Fruit fly (Drosophila melanogaster) whole organism, adult: Measurements from ENCODE around the gene CG13643.

Experiments
- CG12768 ChIP-seq: fragments of 200-800 bp; sonication (Bioruptor generic); optimal IDR thresholded peaks from 2 replicates; lab custom pipeline; 2017; ENCODE audit warnings: missing biosample characterization, missing genetic modification characterization, mild to moderate bottlenecking, moderate library complexity, missing genetic modification reagents
- CG1620 ChIP-seq: fragments of 200-800 bp; sonication (Bioruptor generic); optimal IDR thresholded peaks from 2 replicates; lab custom pipeline; 2016; ENCODE audit warnings: missing biosample characterization, missing genetic modification characterization
- CG5204 ChIP-seq: fragments of 200-800 bp; sonication (Bioruptor generic); optimal IDR thresholded peaks from 2 replicates; lab custom pipeline; 2016; ENCODE audit warnings: missing biosample characterization, missing genetic modification characterization

DNA sequence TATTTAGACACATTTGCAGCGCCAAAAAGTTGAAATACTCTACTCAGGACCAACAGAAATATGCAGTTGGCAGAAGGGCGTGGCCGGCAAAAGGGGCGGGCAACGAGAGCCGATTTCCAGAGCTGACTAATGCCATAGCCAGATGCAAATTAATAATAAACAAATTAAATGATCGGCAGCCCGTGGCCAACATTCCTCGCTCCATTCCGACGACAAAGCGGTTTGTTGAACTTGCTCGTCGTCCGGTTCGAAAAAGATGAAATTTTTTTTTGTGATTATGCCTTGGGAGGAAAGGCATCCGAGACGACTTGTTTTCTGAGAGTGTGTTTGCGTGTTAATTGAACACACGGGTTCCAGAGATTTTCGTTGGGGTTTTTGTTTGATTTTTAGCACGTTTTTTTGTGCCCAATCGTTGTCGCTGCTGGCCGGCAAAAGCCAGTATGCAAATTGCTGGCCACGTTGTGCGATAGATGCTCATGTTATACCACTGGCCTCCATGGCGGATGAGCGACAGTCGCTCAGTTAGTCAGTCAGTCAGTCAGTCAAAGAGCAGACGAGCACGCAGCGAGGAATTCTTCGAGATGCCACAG is 16.4 kb downstream of the CG13643 start:
- no peak for TF ChIP-seq CG5204 (GFP tag; lab: Kevin White, UChicago)
- no peak for TF ChIP-seq CG12768
- no peak for TF ChIP-seq CG1620 (GFP tag; lab: Kevin White, UChicago)
